Fruit fly (Drosophila melanogaster) whole organism, pupa: ENCODE measurements around the gene msi.

ENCODE experiments used
- CG10348 ChIP-seq: fragments of 200-800 bp; sonication (Bioruptor generic); IDR thresholded peaks from 2 replicates; pipeline ENCODE4 v1.3.6; 2022; ENCODE audit warnings: missing biosample characterization, missing genetic modification characterization
- CG17806 ChIP-seq: fragments of 200-800 bp; sonication (Bioruptor generic); optimal IDR thresholded peaks from 2 replicates; lab custom pipeline; 2018; ENCODE audit warnings: missing biosample characterization, mild to moderate bottlenecking, missing genetic modification characterization, moderate library complexity
- CG8301 ChIP-seq: fragments of 200-800 bp; sonication (Bioruptor generic); optimal IDR thresholded peaks from 2 replicates; lab custom pipeline; 2018; ENCODE audit warnings: missing biosample characterization, mild to moderate bottlenecking, missing genetic modification characterization
- EcR ChIP-seq: fragments of 200-800 bp; sonication (Bioruptor generic); optimal IDR thresholded peaks from 3 replicates; lab custom pipeline; 2019; ENCODE audit warnings: missing biosample characterization, missing genetic modification characterization, mild to moderate bottlenecking, moderate library complexity, missing genetic modification reagents
- Ets98B ChIP-seq: fragments of 200-800 bp; sonication (Bioruptor generic); IDR thresholded peaks from 2 replicates; pipeline ENCODE4 v1.3.6; 2022; ENCODE audit warnings: missing biosample characterization, missing genetic modification characterization
- Pif1B ChIP-seq: fragments of 200-800 bp; sonication (Bioruptor generic); optimal IDR thresholded peaks from 3 replicates; lab custom pipeline; 2016; ENCODE audit warnings: missing biosample characterization, missing genetic modification characterization
- rn ChIP-seq: fragments of 200-800 bp; sonication (Bioruptor generic); IDR thresholded peaks from 2 replicates; pipeline ENCODE4 v1.3.6; 2022; ENCODE audit warnings: missing biosample characterization, missing genetic modification characterization

dm6 chr3R:25588493-25588892, 72.6 kb downstream of the msi start:
- no peak for TF ChIP-seq Pif1B (GFP tag; lab: Kevin White, UChicago)
- no peak for TF ChIP-seq EcR (GFP tag; lab: Kevin White, UChicago)
- TF ChIP-seq rn (GFP tag; lab: Robert Waterston, UW) = no peak
- TF ChIP-seq CG10348 = no peak
- no peak for TF ChIP-seq CG17806
- no peak for TF ChIP-seq CG8301 (tag; lab: Kevin White, UChicago)
- TF ChIP-seq Ets98B (GFP tag; lab: Robert Waterston, UW) = no peak
